Comparison of ENCODE assay signal across 6 worm cellular contexts in the genomic region with DNA sequence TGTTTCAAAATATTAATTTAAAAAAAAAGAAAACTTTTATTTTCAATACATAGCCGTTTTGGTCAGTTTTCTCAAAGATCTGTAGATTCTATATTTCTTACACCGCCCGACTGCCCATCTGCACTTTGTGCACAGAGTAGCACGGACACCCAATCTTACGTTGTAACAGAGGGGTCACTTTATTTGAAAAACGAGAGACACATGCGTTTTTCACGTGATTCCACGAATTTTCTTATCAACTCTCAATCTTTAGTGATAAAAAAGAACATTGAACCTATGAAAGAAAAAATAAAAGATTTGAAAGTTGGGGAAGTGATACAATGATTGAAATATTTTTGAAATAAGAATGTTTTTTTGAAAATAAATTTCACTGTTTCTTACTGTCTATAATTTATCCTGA.
A peak's percentile ranks its signal among the peaks of the same experiment; 100 is the strongest.
TF ChIP-seq lines count a peak whose summit lies in the region.

No protein-coding gene starts in this region.

TF ChIP-seq in whole organism, L1 larva, 84 proteins besides CTCF, POLR2A, EP300 and RAD21 (continues in another document):
- no peak for TF ChIP-seq nhr-84 (tag; optimal IDR thresholded peaks at IDR 0.05; lab: Kevin White, UChicago)
- TF ChIP-seq egl-13 (tag; optimal IDR thresholded peaks at IDR 0.05; lab: Kevin White, UChicago) = no peak
- peak; percentile 63 for TF ChIP-seq blmp-1 (tag; optimal IDR thresholded peaks at IDR 0.05; lab: Kevin White, UChicago)
- peak; percentile 16 for TF ChIP-seq nhr-85 (tag; lab: Kevin White, UChicago)
- peak; percentile 38 for TF ChIP-seq nhr-20 (tag; optimal IDR thresholded peaks at IDR 0.05; lab: Kevin White, UChicago)
- TF ChIP-seq ets-5 (GFP tag; IDR thresholded peaks at IDR 0.05; lab: Robert Waterston, UW) = no peak
- TF ChIP-seq snu-23 (GFP tag; optimal IDR thresholded peaks at IDR 0.05; lab: Kevin White, UChicago) = peak; percentile 38
- no peak for TF ChIP-seq zip-4 (GFP tag; optimal IDR thresholded peaks at IDR 0.05; lab: Kevin White, UChicago)
- no peak for TF ChIP-seq aha-1 (tag; optimal IDR thresholded peaks at IDR 0.05; lab: Kevin White, UChicago)
- no peak for TF ChIP-seq swsn-7 (tag; optimal IDR thresholded peaks at IDR 0.05; lab: Kevin White, UChicago)
- peak; percentile 76 for TF ChIP-seq elt-2 (tag; optimal IDR thresholded peaks at IDR 0.05; lab: Kevin White, UChicago)
- TF ChIP-seq alr-1 (tag; optimal IDR thresholded peaks at IDR 0.05; lab: Kevin White, UChicago; ENCODE audit: borderline replicate concordance) = no peak
- no peak for TF ChIP-seq nhr-77 (tag; optimal IDR thresholded peaks at IDR 0.05; lab: Kevin White, UChicago)
- no peak for TF ChIP-seq lin-13 (GFP tag; optimal IDR thresholded peaks at IDR 0.05; lab: Kevin White, UChicago)
- peak in 1 of 2 experiments; percentile 8 for TF ChIP-seq lsy-2 (tag; optimal IDR thresholded peaks at IDR 0.05; lab: Kevin White, UChicago)

TF ChIP-seq in whole organism, L2 larva, 48 proteins besides CTCF, POLR2A, EP300 and RAD21 (continues in another document):
- peak; percentile 68 for TF ChIP-seq F13H6.1 (tag; optimal IDR thresholded peaks at IDR 0.05; lab: Kevin White, UChicago)
- TF ChIP-seq sma-3 (GFP tag; optimal IDR thresholded peaks at IDR 0.05; lab: Kevin White, UChicago) = peak; percentile 4
- TF ChIP-seq ztf-1 (GFP tag; conservative IDR thresholded peaks at IDR 0.05; lab: Robert Waterston, UW) = no peak
- no peak for TF ChIP-seq unc-55 (GFP tag; optimal IDR thresholded peaks at IDR 0.05; lab: Kevin White, UChicago)
- no peak for TF ChIP-seq zag-1 (tag; optimal IDR thresholded peaks at IDR 0.05; lab: Kevin White, UChicago)
- peak; percentile 82 for TF ChIP-seq sma-9 (GFP tag; optimal IDR thresholded peaks at IDR 0.05; lab: Kevin White, UChicago)
- TF ChIP-seq sma-9 (tag; optimal IDR thresholded peaks at IDR 0.05; lab: Kevin White, UChicago) = no peak
- TF ChIP-seq nhr-77 (tag; optimal IDR thresholded peaks at IDR 0.05; lab: Kevin White, UChicago) = no peak
- no peak for TF ChIP-seq nhr-12 (tag; optimal IDR thresholded peaks at IDR 0.05; lab: Kevin White, UChicago)
- no peak for TF ChIP-seq R02D3.7 (tag; optimal IDR thresholded peaks at IDR 0.05; lab: Kevin White, UChicago)
- TF ChIP-seq nhr-25 (tag; optimal IDR thresholded peaks at IDR 0.05; lab: Kevin White, UChicago) = no peak
- TF ChIP-seq egl-27 (tag; optimal IDR thresholded peaks at IDR 0.05; lab: Kevin White, UChicago) = no peak
- no peak for TF ChIP-seq mab-5 (tag; optimal IDR thresholded peaks at IDR 0.05; lab: Kevin White, UChicago)
- TF ChIP-seq lsy-2 (tag; optimal IDR thresholded peaks at IDR 0.05; lab: Kevin White, UChicago) = no peak
- TF ChIP-seq blmp-1 (tag; optimal IDR thresholded peaks at IDR 0.05; lab: Kevin White, UChicago; ENCODE audit: insufficient read depth) = no peak

TF ChIP-seq in whole organism, L3 larva, 47 proteins besides CTCF, POLR2A, EP300 and RAD21 (continues in another document):
- TF ChIP-seq skn-1 (tag; optimal IDR thresholded peaks at IDR 0.05; lab: Kevin White, UChicago) (no peak), mml-1 (tag; optimal IDR thresholded peaks at IDR 0.05; lab: Kevin White, UChicago) (peak; percentile 83), ceh-16 (tag; optimal IDR thresholded peaks at IDR 0.05; lab: Kevin White, UChicago) (no peak), egl-27 (tag; optimal IDR thresholded peaks at IDR 0.05; lab: Kevin White, UChicago) (no peak), aly-2 (tag; optimal IDR thresholded peaks at IDR 0.05; lab: Kevin White, UChicago) (no peak), nhr-43 (tag; optimal IDR thresholded peaks at IDR 0.05; lab: Kevin White, UChicago; ENCODE audit: poor library complexity, severe bottlenecking) (peak; percentile 39), sea-2 (GFP tag; optimal IDR thresholded peaks at IDR 0.05; lab: Kevin White, UChicago) (no peak), snpc-4 (tag; optimal IDR thresholded peaks at IDR 0.05; lab: Kevin White, UChicago) (no peak), ama-1 (optimal IDR thresholded peaks at IDR 0.05; lab: Kevin White, UChicago) (peak; percentile 74), nhr-12 (tag; optimal IDR thresholded peaks at IDR 0.05; lab: Kevin White, UChicago) (no peak), nhr-23 (tag; optimal IDR thresholded peaks at IDR 0.05; lab: Kevin White, UChicago) (peak; percentile 25), fkh-2 (tag; optimal IDR thresholded peaks at IDR 0.05; lab: Kevin White, UChicago) (no peak), daf-12 (tag; optimal IDR thresholded peaks at IDR 0.05; lab: Kevin White, UChicago) (no peak), pqm-1 (tag; optimal IDR thresholded peaks at IDR 0.05; lab: Kevin White, UChicago) (peak; percentile 61), ztf-11 (tag; optimal IDR thresholded peaks at IDR 0.05; lab: Kevin White, UChicago) (no peak), egl-5 (tag; optimal IDR thresholded peaks at IDR 0.05; lab: Kevin White, UChicago) (no peak)

TF ChIP-seq in whole organism, L4 larva, 104 proteins besides CTCF, POLR2A, EP300 and RAD21 (continues in another document):
- TF ChIP-seq nhr-28 (tag; optimal IDR thresholded peaks at IDR 0.05; lab: Kevin White, UChicago) = peak; percentile 36
- TF ChIP-seq mxl-2 (GFP tag; conservative IDR thresholded peaks at IDR 0.05; lab: Robert Waterston, UW) = peak; percentile 96
- peak; percentile 28 for TF ChIP-seq nhr-11 (tag; optimal IDR thresholded peaks at IDR 0.05; lab: Kevin White, UChicago)
- TF ChIP-seq php-3 (GFP tag; IDR thresholded peaks at IDR 0.05; lab: Robert Waterston, UW) = 0 out of 2 replicates have a peak, but pooled peaks have one; percentile 48
- no peak for TF ChIP-seq nhr-42 (GFP tag; IDR thresholded peaks at IDR 0.05; lab: Robert Waterston, UW)
- TF ChIP-seq zfp-3 (GFP tag; conservative IDR thresholded peaks at IDR 0.05; lab: Robert Waterston, UW) = peak; percentile 50; the same call in 1 of the 2 replicates
- no peak for TF ChIP-seq R02D3.7 (tag; optimal IDR thresholded peaks at IDR 0.05; lab: Kevin White, UChicago)
- peak; percentile 19; the same call in 1 of the 2 replicates for TF ChIP-seq mdt-29 (GFP tag; IDR thresholded peaks at IDR 0.05; lab: Robert Waterston, UW)
- peak; percentile 59 for TF ChIP-seq hlh-11 (tag; optimal IDR thresholded peaks at IDR 0.05; lab: Kevin White, UChicago)
- TF ChIP-seq daf-16 (GFP tag; optimal IDR thresholded peaks at IDR 0.05; lab: Kevin White, UChicago) = no peak
- peak; percentile 47 for TF ChIP-seq daf-16 (tag; optimal IDR thresholded peaks at IDR 0.05; lab: Kevin White, UChicago)
- peak; percentile 62 for TF ChIP-seq dve-1 (tag; optimal IDR thresholded peaks at IDR 0.05; lab: Kevin White, UChicago; ENCODE audit: insufficient read depth)
- TF ChIP-seq ama-1 (optimal IDR thresholded peaks at IDR 0.05; lab: Kevin White, UChicago) = peak; percentile 25
- TF ChIP-seq fos-1 (tag; optimal IDR thresholded peaks at IDR 0.05; lab: Kevin White, UChicago) = no peak
- peak; percentile 81 for TF ChIP-seq dmd-6 (GFP tag; IDR thresholded peaks at IDR 0.05; lab: Robert Waterston, UW)

TF ChIP-seq in whole organism, mixed stage, embryonic, 35 proteins besides CTCF, POLR2A, EP300 and RAD21:
- TF ChIP-seq pha-4 (tag; optimal IDR thresholded peaks at IDR 0.05; lab: Kevin White, UChicago) (no peak), elt-3 (tag; optimal IDR thresholded peaks at IDR 0.05; lab: Kevin White, UChicago) (no peak), mls-2 (tag; optimal IDR thresholded peaks at IDR 0.05; lab: Kevin White, UChicago) (no peak), ces-1 (GFP tag; optimal IDR thresholded peaks at IDR 0.05; lab: Kevin White, UChicago) (no peak), flh-1 (GFP tag; optimal IDR thresholded peaks at IDR 0.05; lab: Kevin White, UChicago) (no peak), drap-1 (GFP tag; optimal IDR thresholded peaks at IDR 0.05; lab: Kevin White, UChicago) (no peak), cnd-1 (tag; optimal IDR thresholded peaks at IDR 0.05; lab: Kevin White, UChicago) (no peak), hlh-1 (tag; optimal IDR thresholded peaks at IDR 0.05; lab: Kevin White, UChicago) (peak; percentile 64)

TF ChIP-seq in whole organism, young adult, 124 proteins besides CTCF, POLR2A, EP300 and RAD21:
- TF ChIP-seq rpc-1 (optimal IDR thresholded peaks at IDR 0.05; lab: Kevin White, UChicago) (no peak), rpc-1 (tag; optimal IDR thresholded peaks at IDR 0.05; lab: Kevin White, UChicago) (no peak), ama-1 (optimal IDR thresholded peaks at IDR 0.05; lab: Kevin White, UChicago) (peak; percentile 27), ama-1 (GFP tag; optimal IDR thresholded peaks at IDR 0.05; lab: Kevin White, UChicago) (no peak), lin-35 (GFP tag; optimal IDR thresholded peaks at IDR 0.05; lab: Kevin White, UChicago) (no peak), hlh-12 (tag; optimal IDR thresholded peaks at IDR 0.05; lab: Kevin White, UChicago) (no peak), cebp-1 (GFP tag; IDR thresholded peaks at IDR 0.05; lab: Robert Waterston, UW) (no peak), cebp-1 (tag; optimal IDR thresholded peaks at IDR 0.05; lab: Kevin White, UChicago) (no peak), F22D6.2 (tag; optimal IDR thresholded peaks at IDR 0.05; lab: Kevin White, UChicago) (no peak), mcd-1 (GFP tag; IDR thresholded peaks at IDR 0.05; lab: Robert Waterston, UW) (no peak), atf-7 (tag; optimal IDR thresholded peaks at IDR 0.05; lab: Kevin White, UChicago) (no peak), rcor-1 (GFP tag; IDR thresholded peaks at IDR 0.05; lab: Robert Waterston, UW) (no peak), nfyb-1 (GFP tag; IDR thresholded peaks at IDR 0.05; lab: Robert Waterston, UW) (0 out of 2 replicates have a peak, but pooled peaks have one; percentile 47), akir-1 (GFP tag; optimal IDR thresholded peaks at IDR 0.05; lab: Kevin White, UChicago) (no peak), xnd-1 (tag; optimal IDR thresholded peaks at IDR 0.05; lab: Kevin White, UChicago) (no peak), Y53F4B.3 (GFP tag; IDR thresholded peaks at IDR 0.05; lab: Robert Waterston, UW) (no peak), sdz-38 (tag; optimal IDR thresholded peaks at IDR 0.05; lab: Kevin White, UChicago) (no peak), tlf-1 (GFP tag; optimal IDR thresholded peaks at IDR 0.05; lab: Kevin White, UChicago) (no peak), Y79H2A.3 (GFP tag; conservative IDR thresholded peaks at IDR 0.05; lab: Robert Waterston, UW) (no peak), attf-5 (GFP tag; optimal IDR thresholded peaks at IDR 0.05; lab: Kevin White, UChicago) (no peak)
